Fruit fly (Drosophila melanogaster) whole organism, embryonic: ENCODE data around the gene Col4a1.

Experiments used
- Adf1 ChIP-seq: fragments of 200-800 bp; sonication (Bioruptor generic); IDR thresholded peaks from 2 replicates; pipeline ENCODE4 v1.3.6; 2022; ENCODE audit warnings: missing biosample characterization, missing genetic modification characterization
- Awh ChIP-seq: fragments of 200-800 bp; sonication (Bioruptor generic); IDR thresholded peaks from 2 replicates; pipeline ENCODE4, ENCODE4 v1.3.6; 2022; ENCODE audit warnings: missing biosample characterization, missing genetic modification characterization
- BEAF-32 ChIP-seq: fragments of 200-800 bp; sonication (Bioruptor generic); optimal IDR thresholded peaks from 3 replicates; lab custom pipeline; 2017; ENCODE audit warnings: missing biosample characterization, missing genetic modification characterization, mild to moderate bottlenecking, moderate library complexity, missing genetic modification reagents
- CG10366 ChIP-seq: fragments of 200-800 bp; sonication (Bioruptor generic); IDR thresholded peaks from 2 replicates; pipeline ENCODE4 v1.3.6; 2022; ENCODE audit warnings: missing biosample characterization, missing genetic modification characterization
- CG10543 ChIP-seq: fragments of 200-800 bp; sonication (Bioruptor generic); optimal IDR thresholded peaks from 3 replicates; lab custom pipeline; 2017; ENCODE audit warnings: missing biosample characterization, mild to moderate bottlenecking, missing genetic modification characterization, moderate library complexity
- CG11504 ChIP-seq: fragments of 200-800 bp; sonication (Bioruptor generic); optimal IDR thresholded peaks from 3 replicates; lab custom pipeline; 2019; ENCODE audit warnings: missing biosample characterization, mild to moderate bottlenecking, missing genetic modification characterization, moderate library complexity
- CG11696 ChIP-seq: fragments of 200-800 bp; sonication (Bioruptor generic); IDR thresholded peaks from 2 replicates; pipeline ENCODE4 v1.3.6; 2022; ENCODE audit warnings: missing biosample characterization, missing genetic modification characterization
- CG13296 ChIP-seq: fragments of 200-800 bp; sonication (Bioruptor generic); optimal IDR thresholded peaks from 3 replicates; lab custom pipeline; 2018; ENCODE audit warnings: missing biosample characterization, mild to moderate bottlenecking, missing genetic modification characterization
- CG14014 ChIP-seq: fragments of 200-800 bp; sonication (Bioruptor generic); IDR thresholded peaks from 2 replicates; pipeline ENCODE4 v1.3.6; 2022; ENCODE audit warnings: missing biosample characterization, missing genetic modification characterization
- CG16813 ChIP-seq: fragments of 200-800 bp; sonication (Bioruptor generic); IDR thresholded peaks from 3 replicates; pipeline ENCODE4 v1.3.6; 2022; ENCODE audit warnings: missing biosample characterization, missing genetic modification characterization; ENCODE audit not compliant: partially characterized antibody
- CG18011 ChIP-seq: fragments of 200-800 bp; sonication (Bioruptor generic); optimal IDR thresholded peaks from 2 replicates; lab custom pipeline; 2017; ENCODE audit warnings: missing biosample characterization, missing genetic modification characterization, mild to moderate bottlenecking, moderate library complexity, missing genotype
- CG2202 ChIP-seq: fragments of 200-800 bp; sonication (Bioruptor generic); optimal IDR thresholded peaks from 2 replicates; lab custom pipeline; 2018; ENCODE audit warnings: missing biosample characterization, mild to moderate bottlenecking, missing genetic modification characterization
- CG30020 ChIP-seq: fragments of 200-800 bp; optimal IDR thresholded peaks from 2 replicates; lab custom pipeline; 2019; ENCODE audit warnings: missing biosample characterization, mild to moderate bottlenecking, missing genetic modification characterization, moderate library complexity
- CG3163 ChIP-seq: fragments of 200-800 bp; sonication (Bioruptor generic); optimal IDR thresholded peaks from 3 replicates; lab custom pipeline; 2016; ENCODE audit warnings: missing biosample characterization, missing genetic modification characterization
- CG32772 ChIP-seq: fragments of 200-800 bp; sonication (Bioruptor generic); IDR thresholded peaks from 2 replicates; pipeline ENCODE4 v1.3.6; 2022; ENCODE audit warnings: missing biosample characterization, missing genetic modification characterization
- CG3995 ChIP-seq: fragments of 200-800 bp; sonication (Bioruptor generic); optimal IDR thresholded peaks from 3 replicates; lab custom pipeline; 2016; ENCODE audit warnings: missing biosample characterization, missing genetic modification characterization
- CG4328 ChIP-seq: fragments of 200-800 bp; sonication (Bioruptor generic); optimal IDR thresholded peaks from 3 replicates; lab custom pipeline; 2017; ENCODE audit warnings: missing biosample characterization, missing genetic modification reagents, missing genetic modification characterization
- CG43689 ChIP-seq: fragments of 200-800 bp; sonication (Bioruptor generic); IDR thresholded peaks from 2 replicates; pipeline ENCODE4 v1.3.6; 2022; ENCODE audit warnings: missing biosample characterization, missing genetic modification characterization
- CG6254 ChIP-seq: fragments of 200-800 bp; sonication (Bioruptor generic); optimal IDR thresholded peaks from 3 replicates; lab custom pipeline; 2017; ENCODE audit warnings: mild to moderate bottlenecking, missing biosample characterization, missing genetic modification reagents, missing genetic modification characterization
- CG6654 ChIP-seq: fragments of 200-800 bp; sonication (Bioruptor generic); optimal IDR thresholded peaks from 2 replicates; lab custom pipeline; 2017; ENCODE audit warnings: missing biosample characterization, mild to moderate bottlenecking, missing genetic modification characterization
- CG7745 ChIP-seq: fragments of 200-800 bp; sonication (Bioruptor generic); optimal IDR thresholded peaks from 2 replicates; lab custom pipeline; 2018; ENCODE audit warnings: missing biosample characterization, mild to moderate bottlenecking, missing genetic modification characterization, moderate library complexity
- CG8290 ChIP-seq, 3 experiments: fragments of 200-800 bp; sonication (Bioruptor generic); optimal IDR thresholded peaks; 2 replicates each; lab custom pipeline; 2016 to 2019; ENCODE audit warnings: missing biosample characterization in 3 of 3, missing genetic modification characterization in 3 of 3, mild to moderate bottlenecking in 2 of 3, moderate library complexity in 1 of 3
- CG9817 ChIP-seq: fragments of 200-800 bp; sonication (Bioruptor generic); optimal IDR thresholded peaks from 2 replicates; lab custom pipeline; 2018; ENCODE audit warnings: missing biosample characterization, mild to moderate bottlenecking, missing genetic modification characterization, moderate library complexity
- CHES-1-like ChIP-seq: fragments of 200-800 bp; sonication (Bioruptor generic); optimal IDR thresholded peaks from 2 replicates; lab custom pipeline; 2016; ENCODE audit warnings: missing biosample characterization, missing genetic modification characterization
- Deaf1 ChIP-seq: fragments of 200-800 bp; optimal IDR thresholded peaks from 3 replicates; lab custom pipeline; 2019; ENCODE audit warnings: missing biosample characterization, mild to moderate bottlenecking, missing genetic modification characterization, moderate library complexity
- Dip3 ChIP-seq: fragments of 200-800 bp; sonication (Bioruptor generic); optimal IDR thresholded peaks from 3 replicates; lab custom pipeline; 2016; ENCODE audit warnings: missing biosample characterization, missing genetic modification characterization
- Fer1 ChIP-seq: fragments of 200-800 bp; sonication (Bioruptor generic); optimal IDR thresholded peaks from 2 replicates; lab custom pipeline; 2017; ENCODE audit warnings: missing biosample characterization, mild to moderate bottlenecking, missing genetic modification characterization
- HmgD ChIP-seq: fragments of 200-800 bp; sonication (Bioruptor generic); optimal IDR thresholded peaks from 3 replicates; lab custom pipeline; 2016; ENCODE audit warnings: missing biosample characterization, missing genetic modification characterization
- Lpt ChIP-seq: fragments of >200 bp; optimal IDR thresholded peaks from 2 replicates; lab custom pipeline; 2018; ENCODE audit warnings: missing biosample characterization, missing genetic modification characterization
- ato ChIP-seq: fragments of 200-800 bp; sonication (Bioruptor generic); IDR thresholded peaks from 2 replicates; pipeline ENCODE4 v1.3.6; 2022; ENCODE audit warnings: missing biosample characterization, missing genetic modification characterization; ENCODE audit not compliant: partially characterized antibody
- bbx ChIP-seq: fragments of 200-800 bp; sonication (Bioruptor generic); IDR thresholded peaks from 2 replicates; pipeline ENCODE4 v1.3.6; 2022; ENCODE audit warnings: missing biosample characterization, missing genetic modification characterization; ENCODE audit not compliant: partially characterized antibody
- cad ChIP-seq: fragments of >200 bp; optimal IDR thresholded peaks from 2 replicates; lab custom pipeline; 2017; ENCODE audit warnings: missing biosample characterization, missing genetic modification characterization
- cg ChIP-seq: fragments of 200-800 bp; sonication (Bioruptor generic); optimal IDR thresholded peaks from 3 replicates; lab custom pipeline; 2019; ENCODE audit warnings: missing biosample characterization, mild to moderate bottlenecking, missing genetic modification characterization, moderate library complexity
- ci ChIP-seq: fragments of 200-800 bp; sonication (Bioruptor generic); IDR thresholded peaks from 3 replicates; pipeline ENCODE4 v1.3.6; 2022; ENCODE audit warnings: missing biosample characterization, missing genetic modification characterization
- crol ChIP-seq: fragments of 200-800 bp; sonication (Bioruptor generic); IDR thresholded peaks from 2 replicates; pipeline ENCODE4 v1.3.6; 2022; ENCODE audit warnings: missing biosample characterization, missing genetic modification characterization
- dan ChIP-seq: fragments of 200-800 bp; sonication (Bioruptor generic); IDR thresholded peaks from 2 replicates; pipeline ENCODE4 v1.3.6; 2022; ENCODE audit warnings: missing biosample characterization, missing genetic modification characterization
- dmrt99B ChIP-seq: fragments of 200-800 bp; sonication (Bioruptor generic); optimal IDR thresholded peaks from 2 replicates; lab custom pipeline; 2018; ENCODE audit warnings: missing biosample characterization, mild to moderate bottlenecking, missing genetic modification characterization, moderate library complexity
- gt ChIP-seq: fragments of 200-800 bp; sonication (Bioruptor generic); IDR thresholded peaks from 2 replicates; pipeline ENCODE4 v1.3.6; 2022; ENCODE audit warnings: missing biosample characterization, missing genetic modification characterization
- hbn ChIP-seq: fragments of 200-800 bp; sonication (Bioruptor generic); IDR thresholded peaks from 2 replicates; pipeline ENCODE4 v1.3.6; 2022; ENCODE audit warnings: missing biosample characterization, missing genetic modification characterization; ENCODE audit not compliant: partially characterized antibody
- ind ChIP-seq: fragments of 200-800 bp; sonication (Bioruptor generic); optimal IDR thresholded peaks from 3 replicates; lab custom pipeline; 2016; ENCODE audit warnings: missing biosample characterization, missing genetic modification characterization
- mirr ChIP-seq: fragments of 200-800 bp; sonication (Bioruptor generic); optimal IDR thresholded peaks from 3 replicates; lab custom pipeline; 2018; ENCODE audit warnings: missing biosample characterization, mild to moderate bottlenecking, missing genetic modification characterization
- otp ChIP-seq: fragments of 200-800 bp; sonication (Bioruptor generic); IDR thresholded peaks from 3 replicates; pipeline ENCODE4, ENCODE4 v1.3.6; 2022; ENCODE audit warnings: missing biosample characterization, missing genetic modification characterization
- peb ChIP-seq: fragments of 200-800 bp; sonication (Bioruptor generic); IDR thresholded peaks from 2 replicates; pipeline ENCODE4 v1.3.6; 2022; ENCODE audit warnings: missing biosample characterization, missing genetic modification characterization
- pfk ChIP-seq: fragments of 200-800 bp; sonication (Bioruptor generic); optimal IDR thresholded peaks from 2 replicates; lab custom pipeline; 2018; ENCODE audit warnings: missing biosample characterization, mild to moderate bottlenecking, missing genetic modification characterization, moderate library complexity
- ranshi ChIP-seq: fragments of 200-800 bp; sonication (Bioruptor generic); IDR thresholded peaks from 2 replicates; pipeline ENCODE4 v1.3.6; 2022; ENCODE audit warnings: missing biosample characterization, missing genetic modification characterization
- so ChIP-seq: fragments of 200-800 bp; sonication (Bioruptor generic); IDR thresholded peaks from 3 replicates; pipeline ENCODE4 v1.3.6; 2022; ENCODE audit warnings: missing biosample characterization, missing genetic modification characterization
- sr ChIP-seq: fragments of 200-800 bp; sonication (Bioruptor generic); IDR thresholded peaks from 3 replicates; pipeline ENCODE4 v1.3.6; 2022; ENCODE audit warnings: missing biosample characterization, missing genetic modification characterization
- stwl ChIP-seq: fragments of 200-800 bp; sonication (Bioruptor generic); optimal IDR thresholded peaks from 3 replicates; lab custom pipeline; 2018; ENCODE audit warnings: missing biosample characterization, mild to moderate bottlenecking, missing genetic modification characterization, moderate library complexity
- zen2 ChIP-seq: fragments of 200-800 bp; sonication (Bioruptor generic); IDR thresholded peaks from 3 replicates; pipeline ENCODE4 v1.3.6; 2022; ENCODE audit warnings: missing biosample characterization, missing genetic modification characterization; ENCODE audit not compliant: partially characterized antibody

Gene Col4a1

DNA sequence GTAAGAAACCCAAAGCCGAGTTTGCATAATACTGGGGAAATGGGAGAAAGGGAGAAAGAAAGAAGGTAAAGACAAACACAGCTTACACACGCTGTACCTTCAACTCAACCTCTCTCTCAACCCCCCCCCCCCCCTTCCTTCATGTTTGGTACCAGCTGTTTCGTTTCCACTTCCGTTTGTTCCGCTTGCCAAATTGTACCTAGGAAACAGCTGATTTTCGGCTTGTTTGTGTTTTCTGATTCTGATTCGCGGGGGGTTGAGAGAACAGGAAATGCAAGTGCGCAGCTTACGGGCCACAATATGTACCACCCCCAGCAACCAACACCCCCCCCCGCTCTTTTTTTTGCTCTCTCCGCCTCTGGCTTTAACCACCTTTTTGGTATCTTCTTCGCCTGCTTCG is 34.5 kb downstream of the Col4a1 start (continued):
- TF ChIP-seq peb (GFP tag; lab: Robert Waterston, UW) (no peak), mirr (GFP tag; lab: Kevin White, UChicago) (peak; percentile 44), dmrt99B (tag; lab: Kevin White, UChicago) (no peak), ind (GFP tag; lab: Kevin White, UChicago) (no peak), CG13296 (GFP tag; lab: Kevin White, UChicago) (peak; percentile 29), CG3995 (GFP tag; lab: Kevin White, UChicago) (no peak), CG32772 (GFP tag; lab: Robert Waterston, UW) (no peak), CG11696 (GFP tag; lab: Robert Waterston, UW) (no peak), Adf1 (GFP tag; lab: Robert Waterston, UW) (no peak), Dip3 (GFP tag; lab: Kevin White, UChicago) (no peak), ranshi (GFP tag; lab: Robert Waterston, UW) (0 out of 2 replicates have a peak, but pooled peaks have one; percentile 12), CG11504 (tag; lab: Kevin White, UChicago) (no peak), Fer1 (GFP tag; lab: Kevin White, UChicago) (peak; percentile 52), CG6654 (no peak), otp (GFP tag; lab: Robert Waterston, UW) (no peak), pfk (peak; percentile 97), CG4328 (GFP tag; lab: Kevin White, UChicago) (peak; percentile 44), CG10543 (GFP tag; lab: Kevin White, UChicago) (peak; percentile 51), stwl (no peak), Lpt (GFP tag; lab: Kevin White, UChicago) (no peak), crol (GFP tag; lab: Robert Waterston, UW) (peak; percentile 88), CG3163 (GFP tag; lab: Kevin White, UChicago) (no peak), Awh (no peak), gt (GFP tag; lab: Robert Waterston, UW) (no peak), dan (GFP tag; lab: Robert Waterston, UW) (no peak), CG2202 (no peak), ato (GFP tag; lab: Robert Waterston, UW) (no peak), CG14014 (GFP tag; lab: Robert Waterston, UW) (no peak), CG16813 (GFP tag; lab: Robert Waterston, UW) (no peak), Deaf1 (tag; lab: Kevin White, UChicago) (peak; percentile 13), BEAF-32 (GFP tag; lab: Kevin White, UChicago) (no peak), hbn (GFP tag; lab: Robert Waterston, UW) (peak; percentile 33; the same call in 1 of the 2 replicates)

dm6 chr2L:5070797-5071579 is 41.6 kb downstream of the Col4a1 start, which contains the start of gene RpL37A:
RpL37A (plus strand) TSS chr2L:5070957.
- peak; percentile 81; the same call in 2 of the 3 replicates for TF ChIP-seq so (GFP tag; lab: Robert Waterston, UW)
- TF ChIP-seq bbx, result peak; percentile 61; the same call in 1 of the 2 replicates
- TF ChIP-seq CG18011 (GFP tag; lab: Kevin White, UChicago), result peak; percentile 31
- TF ChIP-seq CG6254 (GFP tag; lab: Kevin White, UChicago), result peak; percentile 73
- peak; percentile 76 for TF ChIP-seq CHES-1-like (GFP tag; lab: Kevin White, UChicago)
- TF ChIP-seq ci (GFP tag; lab: Robert Waterston, UW), result peak; percentile 96
- TF ChIP-seq CG9817 (tag; lab: Kevin White, UChicago), result peak; percentile 70
- no peak; the same call in 1 of the 3 replicates for TF ChIP-seq sr
- TF ChIP-seq CG7745 (tag; lab: Kevin White, UChicago), result peak; percentile 4
- peak; percentile 74 for TF ChIP-seq CG10366 (GFP tag; lab: Robert Waterston, UW)
- peak; percentile 49 for TF ChIP-seq CG43689 (GFP tag; lab: Robert Waterston, UW)
- no peak for TF ChIP-seq cad (GFP tag; lab: Kevin White, UChicago)
- no peak for TF ChIP-seq cg (GFP tag; lab: Kevin White, UChicago)
- peak; percentile 53 for TF ChIP-seq CG30020 (tag; lab: Kevin White, UChicago)
- peak; percentile 65 for TF ChIP-seq HmgD (GFP tag; lab: Kevin White, UChicago)
- peak; percentile 86 for TF ChIP-seq CG8290 (GFP tag; optimal IDR thresholded peaks at IDR 0.05; lab: Kevin White, UChicago)
- TF ChIP-seq CG8290 (tag; optimal IDR thresholded peaks at IDR 0.05; lab: Kevin White, UChicago), result peak; percentile 81 to 89
- no peak for TF ChIP-seq zen2 (GFP tag; lab: Robert Waterston, UW)
